Fruit fly (Drosophila melanogaster): ENCODE results near the gene Aps.

DNA sequence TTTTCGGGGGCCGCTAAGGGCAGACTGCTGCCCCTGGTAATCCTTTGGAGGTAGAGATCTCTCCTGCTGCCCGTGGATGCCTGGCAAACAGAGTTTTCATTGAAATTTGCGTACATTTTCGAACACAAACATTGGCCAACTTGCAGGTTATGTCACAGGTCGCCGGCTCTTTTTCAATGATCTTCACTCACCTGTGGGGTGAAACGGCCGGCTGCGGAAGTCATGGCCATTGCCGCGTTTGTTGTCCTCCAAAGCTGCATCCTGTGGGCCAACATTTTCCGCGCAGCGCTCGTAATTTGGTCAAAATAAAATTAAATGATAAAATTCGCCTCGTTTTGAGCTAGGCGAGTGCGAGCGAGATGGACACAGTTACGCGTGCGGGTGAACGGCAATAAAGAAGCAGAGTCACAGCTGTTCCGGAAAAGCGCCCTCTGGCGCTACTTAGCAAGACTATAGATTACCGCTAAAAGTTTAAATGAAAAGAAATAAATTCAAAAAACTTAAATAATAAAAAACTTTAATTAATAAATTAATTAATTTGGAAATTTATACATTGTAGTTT lies 13.1 kb downstream of the Aps start:
- TF ChIP-seq usp (GFP tag; optimal IDR thresholded peaks at IDR 0.05) (no peak), OdsH (GFP tag; optimal IDR thresholded peaks at IDR 0.05) (no peak), HLH106 (tag; optimal IDR thresholded peaks at IDR 0.05) (no peak), Mio (GFP tag; optimal IDR thresholded peaks at IDR 0.05) (no peak), h (GFP tag; optimal IDR thresholded peaks at IDR 0.05) (no peak), dsf (GFP tag; optimal IDR thresholded peaks at IDR 0.05; ENCODE audit: borderline replicate concordance) (no peak)
